Fruit fly (Drosophila melanogaster) whole organism, prepupa: ENCODE data around the gene nompB.

Source experiments
- CG10669 ChIP-seq: fragments of 200-800 bp; sonication (Bioruptor generic); optimal IDR thresholded peaks from 3 replicates; lab custom pipeline; 2018; ENCODE audit warnings: missing biosample characterization, mild to moderate bottlenecking, missing genetic modification characterization, moderate library complexity
- CG11762 ChIP-seq: fragments of 200-800 bp; sonication (Bioruptor generic); optimal IDR thresholded peaks from 3 replicates; lab custom pipeline; 2016; ENCODE audit warnings: missing biosample characterization, missing genetic modification characterization; ENCODE audit not compliant: insufficient read depth
- CG15336 ChIP-seq: fragments of 200-800 bp; sonication (Bioruptor generic); IDR thresholded peaks from 2 replicates; pipeline ENCODE4 v1.3.6; 2022; ENCODE audit warnings: missing biosample characterization, missing genetic modification characterization
- CG6792 ChIP-seq: fragments of 200-800 bp; sonication (Bioruptor generic); optimal IDR thresholded peaks from 3 replicates; lab custom pipeline; 2016; ENCODE audit warnings: missing biosample characterization, missing genetic modification characterization
- CG7368 ChIP-seq: fragments of 200-800 bp; sonication (Bioruptor generic); optimal IDR thresholded peaks from 3 replicates; lab custom pipeline; 2016; ENCODE audit warnings: missing biosample characterization, missing genetic modification characterization
- CG8319 ChIP-seq: fragments of 200-800 bp; sonication (Bioruptor generic); optimal IDR thresholded peaks from 3 replicates; lab custom pipeline; 2016; ENCODE audit warnings: missing biosample characterization, missing genetic modification characterization
- Ets96B ChIP-seq: fragments of 200-800 bp; optimal IDR thresholded peaks from 2 replicates; lab custom pipeline; 2019; ENCODE audit warnings: missing biosample characterization, mild to moderate bottlenecking, missing genetic modification characterization, moderate library complexity
- acj6 ChIP-seq: fragments of 200-800 bp; sonication (Bioruptor generic); optimal IDR thresholded peaks from 3 replicates; lab custom pipeline; 2016; ENCODE audit warnings: missing biosample characterization, missing genetic modification characterization
- dsx ChIP-seq: fragments of 200-800 bp; optimal IDR thresholded peaks from 3 replicates; lab custom pipeline; 2019; ENCODE audit warnings: missing biosample characterization, mild to moderate bottlenecking, missing genetic modification characterization, moderate library complexity; ENCODE audit not compliant: poor library complexity, severe bottlenecking
- eg ChIP-seq: fragments of 200-800 bp; sonication (Bioruptor generic); IDR thresholded peaks from 3 replicates; pipeline ENCODE4 v1.3.6; 2022; ENCODE audit warnings: missing biosample characterization, missing genetic modification characterization
- fkh ChIP-seq: fragments of 200-800 bp; sonication (Bioruptor generic); optimal IDR thresholded peaks from 3 replicates; lab custom pipeline; 2017; ENCODE audit warnings: missing biosample characterization, mild to moderate bottlenecking, missing genetic modification characterization, moderate library complexity

Gene nompB

DNA sequence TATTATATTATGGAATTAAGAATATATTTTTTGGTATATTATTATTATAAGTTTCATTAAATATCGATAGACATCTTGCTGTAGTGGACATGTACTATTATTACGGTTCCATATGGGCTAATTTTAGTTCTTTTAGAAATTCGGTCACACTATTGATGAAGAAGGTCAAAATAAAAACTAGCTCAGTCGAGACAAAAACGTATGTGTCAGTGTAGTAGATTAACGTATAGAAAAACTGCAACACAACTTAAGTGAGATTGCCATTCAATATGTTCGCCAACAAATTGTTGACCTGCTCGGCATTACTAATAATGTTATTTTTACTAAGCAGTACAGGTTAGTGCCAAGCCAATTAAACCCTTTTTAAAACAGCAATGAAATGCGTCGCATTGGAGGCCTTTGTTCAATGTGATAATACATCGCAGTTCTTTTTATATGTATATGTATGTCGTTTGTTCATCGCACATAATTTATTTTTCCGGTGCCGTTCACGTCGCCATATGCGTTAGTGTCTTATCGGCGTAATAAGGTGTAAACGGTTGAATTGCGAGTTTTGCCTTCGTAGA lies 15.9 kb downstream of the nompB start, which contains the start of gene Lamp1 (continued):
- TF ChIP-seq dsx (GFP tag; lab: Kevin White, UChicago) (peak; percentile 0), CG15336 (no peak), Ets96B (no peak), CG7368 (no peak), fkh (GFP tag; lab: Kevin White, UChicago) (no peak), CG8319 (GFP tag; lab: Kevin White, UChicago) (no peak), eg (GFP tag; lab: Robert Waterston, UW) (no peak)

DNA sequence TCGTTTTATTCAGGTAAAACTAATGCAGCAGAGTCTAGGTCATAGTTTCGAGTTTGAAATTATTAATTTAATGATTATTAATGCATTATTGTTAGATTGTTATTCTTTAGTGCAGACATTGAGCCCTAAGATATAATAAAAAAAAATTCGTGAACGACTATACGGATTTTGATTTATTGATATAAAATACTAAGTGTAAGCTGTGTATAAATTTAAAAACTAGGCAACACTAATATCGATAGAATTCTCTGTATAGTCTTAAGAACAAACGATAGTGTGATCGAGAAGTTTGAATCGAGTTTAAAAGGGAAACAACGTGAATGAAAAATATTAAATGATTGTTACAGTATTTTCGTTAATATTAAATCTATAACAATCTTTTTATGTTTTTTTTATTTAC lies 29.6 kb downstream of the nompB start:
- TF ChIP-seq CG6792 (GFP tag; lab: Kevin White, UChicago) (no peak), CG10669 (GFP tag; lab: Kevin White, UChicago) (no peak)

DNA sequence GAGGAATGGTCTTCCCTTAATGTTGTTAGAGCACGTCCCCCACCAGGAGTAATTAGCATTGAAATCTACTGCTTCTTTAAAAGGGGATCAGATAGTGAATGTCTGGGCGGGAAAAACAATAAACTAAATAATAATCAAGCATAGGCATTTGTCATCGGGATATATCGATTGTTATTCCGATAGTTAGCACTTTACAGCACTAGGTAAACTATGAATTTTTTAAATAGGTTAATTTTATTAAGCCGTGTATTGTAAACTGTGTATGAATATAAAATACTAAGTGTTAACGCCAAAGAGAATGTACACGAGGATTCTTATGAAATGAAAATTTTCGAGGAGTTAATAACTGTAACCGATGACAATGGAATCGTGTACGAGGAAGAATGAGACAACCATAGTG lies 31.0 kb downstream of the nompB start:
- TF ChIP-seq CG11762 (GFP tag; lab: Kevin White, UChicago) (no peak), acj6 (GFP tag; lab: Kevin White, UChicago) (no peak)
